Worm (Caenorhabditis elegans) whole organism, L3 larva: ENCODE results near the gene cutl-4.

Experiments
- ama-1 ChIP-seq: fragments of 150-350 bp; optimal IDR thresholded peaks from 2 replicates; lab custom pipeline; 2018
- hmg-11 ChIP-seq: sonication (generic microtip); optimal IDR thresholded peaks from 2 replicates; lab custom pipeline; 2016; ENCODE audit warnings: missing genetic modification characterization, missing compliant biosample characterization
- lin-39 ChIP-seq: fragments of 150-350 bp; optimal IDR thresholded peaks from 2 replicates; lab custom pipeline; 2018; ENCODE audit warnings: missing biosample characterization, missing genetic modification reagents, missing genetic modification characterization
- mdl-1 ChIP-seq: fragments of 150-350 bp; optimal IDR thresholded peaks from 2 replicates; lab custom pipeline; 2014; ENCODE audit warnings: missing biosample characterization, missing genetic modification characterization
- nhr-11 ChIP-seq: fragments of 150-350 bp; optimal IDR thresholded peaks from 2 replicates; lab custom pipeline; 2014; ENCODE audit warnings: missing biosample characterization, missing genetic modification characterization
- nhr-23 ChIP-seq: fragments of 150-350 bp; optimal IDR thresholded peaks from 2 replicates; lab custom pipeline; 2014; ENCODE audit warnings: missing biosample characterization, missing genetic modification reagents, missing genetic modification characterization
- nhr-237 ChIP-seq: fragments of 150-350 bp; optimal IDR thresholded peaks from 2 replicates; lab custom pipeline; 2014; ENCODE audit warnings: missing biosample characterization, missing genetic modification characterization
- nhr-77 ChIP-seq: fragments of 150-350 bp; optimal IDR thresholded peaks from 2 replicates; lab custom pipeline; 2014; ENCODE audit warnings: missing biosample characterization, missing genetic modification characterization

ce11 chrV:17783542-17783941 lies 43.8 kb upstream of the cutl-4 start, which contains the start of gene srab-12:
- no peak for TF ChIP-seq nhr-11 (tag; lab: Kevin White, UChicago)
- TF ChIP-seq nhr-23 (tag; lab: Kevin White, UChicago): no peak
- no peak for TF ChIP-seq nhr-237
- TF ChIP-seq lin-39 (tag; lab: Kevin White, UChicago): no peak
- no peak for TF ChIP-seq nhr-77 (tag; lab: Kevin White, UChicago)
- no peak for TF ChIP-seq ama-1 (lab: Kevin White, UChicago)
- TF ChIP-seq hmg-11 (tag; lab: Kevin White, UChicago): no peak
- TF ChIP-seq mdl-1 (tag; lab: Kevin White, UChicago): no peak
